Fruit fly (Drosophila melanogaster) whole organism, embryonic: ENCODE results near the gene CG13248.

ENCODE experiments used
- BEAF-32 ChIP-seq: fragments of 200-800 bp; sonication (Bioruptor generic); optimal IDR thresholded peaks from 3 replicates; lab custom pipeline; 2017; ENCODE audit warnings: missing biosample characterization, missing genetic modification characterization, mild to moderate bottlenecking, moderate library complexity, missing genetic modification reagents
- Bgb ChIP-seq: fragments of 200-800 bp; sonication (Bioruptor generic); IDR thresholded peaks from 2 replicates; pipeline ENCODE4 v1.3.6; 2022; ENCODE audit warnings: missing biosample characterization, missing genetic modification characterization; ENCODE audit not compliant: partially characterized antibody
- CG13287 ChIP-seq: fragments of 200-800 bp; sonication (Bioruptor generic); IDR thresholded peaks from 2 replicates; pipeline ENCODE4 v1.3.6; 2022; ENCODE audit warnings: missing biosample characterization, missing genetic modification characterization; ENCODE audit not compliant: partially characterized antibody
- CG13296 ChIP-seq: fragments of 200-800 bp; sonication (Bioruptor generic); optimal IDR thresholded peaks from 3 replicates; lab custom pipeline; 2018; ENCODE audit warnings: missing biosample characterization, mild to moderate bottlenecking, missing genetic modification characterization
- CG14860 ChIP-seq: fragments of 200-800 bp; sonication (Bioruptor generic); IDR thresholded peaks from 3 replicates; pipeline ENCODE4 v1.3.6; 2022; ENCODE audit warnings: missing biosample characterization, missing genetic modification characterization; ENCODE audit not compliant: partially characterized antibody
- CG15514 ChIP-seq: fragments of 200-800 bp; sonication (Bioruptor generic); optimal IDR thresholded peaks from 3 replicates; lab custom pipeline; 2017; ENCODE audit warnings: missing biosample characterization, missing genetic modification characterization, mild to moderate bottlenecking, moderate library complexity, missing genetic modification reagents
- CG16813 ChIP-seq: fragments of 200-800 bp; sonication (Bioruptor generic); IDR thresholded peaks from 3 replicates; pipeline ENCODE4 v1.3.6; 2022; ENCODE audit warnings: missing biosample characterization, missing genetic modification characterization; ENCODE audit not compliant: partially characterized antibody
- CG17186 ChIP-seq: fragments of 200-800 bp; sonication (Bioruptor generic); optimal IDR thresholded peaks from 3 replicates; lab custom pipeline; 2017; ENCODE audit warnings: missing biosample characterization, missing genetic modification reagents, missing genetic modification characterization
- CG2116 ChIP-seq: fragments of 200-800 bp; sonication (Bioruptor generic); optimal IDR thresholded peaks from 3 replicates; lab custom pipeline; 2018; ENCODE audit warnings: missing biosample characterization, mild to moderate bottlenecking, missing genetic modification characterization
- CG33213 ChIP-seq: fragments of 200-800 bp; sonication (Bioruptor generic); optimal IDR thresholded peaks from 3 replicates; lab custom pipeline; 2016; ENCODE audit warnings: missing biosample characterization, missing genetic modification characterization
- CG34224 ChIP-seq: fragments of 200-800 bp; sonication (Bioruptor generic); IDR thresholded peaks from 3 replicates; pipeline ENCODE4 v1.3.6; 2022; ENCODE audit warnings: missing biosample characterization, missing genetic modification characterization; ENCODE audit not compliant: partially characterized antibody
- CG42726 ChIP-seq: fragments of 200-800 bp; sonication (Bioruptor generic); IDR thresholded peaks from 2 replicates; pipeline ENCODE4 v1.3.6; 2022; ENCODE audit warnings: missing biosample characterization, missing genetic modification characterization; ENCODE audit not compliant: partially characterized antibody
- CG4854 ChIP-seq: fragments of 200-800 bp; sonication (Bioruptor generic); optimal IDR thresholded peaks from 2 replicates; lab custom pipeline; 2016; ENCODE audit warnings: missing biosample characterization, missing genetic modification characterization, inconsistent platforms
- CTCF ChIP-seq: fragments of 200-800 bp; sonication (Bioruptor generic); optimal IDR thresholded peaks from 2 replicates; lab custom pipeline; 2017; ENCODE audit warnings: missing biosample characterization, mild to moderate bottlenecking, missing genetic modification characterization, moderate library complexity
- D19A ChIP-seq: fragments of 200-800 bp; optimal IDR thresholded peaks from 3 replicates; lab custom pipeline; 2019; ENCODE audit warnings: missing biosample characterization, mild to moderate bottlenecking, missing genetic modification characterization, moderate library complexity
- Deaf1 ChIP-seq: fragments of 200-800 bp; optimal IDR thresholded peaks from 3 replicates; lab custom pipeline; 2019; ENCODE audit warnings: missing biosample characterization, mild to moderate bottlenecking, missing genetic modification characterization, moderate library complexity
- Dp ChIP-seq: fragments of 200-800 bp; sonication (Bioruptor generic); optimal IDR thresholded peaks from 2 replicates; lab custom pipeline; 2018; ENCODE audit warnings: missing biosample characterization, mild to moderate bottlenecking, missing genetic modification characterization, moderate library complexity
- Dref ChIP-seq: fragments of 200-800 bp; sonication (Bioruptor generic); IDR thresholded peaks from 2 replicates; pipeline ENCODE4 v1.3.6; 2022; ENCODE audit warnings: missing biosample characterization, missing genetic modification characterization
- E2f1 ChIP-seq: fragments of 200-800 bp; sonication (Bioruptor generic); IDR thresholded peaks from 2 replicates; pipeline ENCODE4 v1.3.6; 2022; ENCODE audit warnings: missing biosample characterization, missing genetic modification characterization
- E2f2 ChIP-seq: fragments of 200-800 bp; sonication (Bioruptor generic); IDR thresholded peaks from 2 replicates; pipeline ENCODE4 v1.3.6; 2022; ENCODE audit warnings: missing biosample characterization, missing genetic modification characterization
- HLH4C ChIP-seq: fragments of 200-800 bp; sonication (Bioruptor generic); IDR thresholded peaks from 3 replicates; pipeline ENCODE4 v1.3.6; 2022; ENCODE audit warnings: missing biosample characterization, missing genetic modification characterization; ENCODE audit not compliant: partially characterized antibody
- Hr3 ChIP-seq: fragments of 200-800 bp; sonication (Bioruptor generic); optimal IDR thresholded peaks from 3 replicates; lab custom pipeline; 2016; ENCODE audit warnings: missing biosample characterization, missing genetic modification characterization
- MBD-R2 ChIP-seq: fragments of 200-800 bp; sonication (Bioruptor generic); IDR thresholded peaks from 2 replicates; pipeline ENCODE4 v1.3.6; 2022; ENCODE audit warnings: missing biosample characterization, missing genetic modification characterization
- MESR4 ChIP-seq: fragments of 200-800 bp; sonication (Bioruptor generic); optimal IDR thresholded peaks from 2 replicates; lab custom pipeline; 2018; ENCODE audit warnings: missing biosample characterization, mild to moderate bottlenecking, missing genetic modification characterization, moderate library complexity
- Myb ChIP-seq: fragments of 200-800 bp; sonication (Bioruptor generic); optimal IDR thresholded peaks from 2 replicates; lab custom pipeline; 2016; ENCODE audit warnings: missing biosample characterization, missing genetic modification characterization
- Ravus ChIP-seq: fragments of 200-800 bp; sonication (Bioruptor generic); IDR thresholded peaks from 2 replicates; pipeline ENCODE4 v1.3.6; 2022; ENCODE audit warnings: missing biosample characterization, missing genetic modification characterization
- Scr ChIP-seq: fragments of 200-800 bp; sonication (Bioruptor generic); IDR thresholded peaks from 2 replicates; pipeline ENCODE4 v1.3.6; 2022; ENCODE audit warnings: missing biosample characterization, missing genetic modification characterization; ENCODE audit not compliant: partially characterized antibody
- Sry-δ ChIP-seq: fragments of 200-800 bp; sonication (Bioruptor generic); optimal IDR thresholded peaks from 2 replicates; lab custom pipeline; 2016; ENCODE audit warnings: missing biosample characterization, missing genetic modification characterization
- ac ChIP-seq: fragments of 200-800 bp; sonication (Bioruptor generic); optimal IDR thresholded peaks from 3 replicates; lab custom pipeline; 2017; ENCODE audit warnings: missing biosample characterization, mild to moderate bottlenecking, missing genetic modification characterization
- amos ChIP-seq: fragments of 200-800 bp; sonication (Bioruptor generic); IDR thresholded peaks from 2 replicates; pipeline ENCODE4 v1.3.6; 2022; ENCODE audit warnings: missing biosample characterization, missing genetic modification characterization; ENCODE audit not compliant: partially characterized antibody
- az2 ChIP-seq: fragments of 200-800 bp; sonication (Bioruptor generic); optimal IDR thresholded peaks from 3 replicates; lab custom pipeline; 2016; ENCODE audit warnings: missing biosample characterization, missing genetic modification characterization
- bbx ChIP-seq: fragments of 200-800 bp; sonication (Bioruptor generic); IDR thresholded peaks from 2 replicates; pipeline ENCODE4 v1.3.6; 2022; ENCODE audit warnings: missing biosample characterization, missing genetic modification characterization; ENCODE audit not compliant: partially characterized antibody
- chinmo ChIP-seq: fragments of 200-800 bp; sonication (Bioruptor generic); IDR thresholded peaks from 4 replicates; pipeline ENCODE4 v1.3.6; 2022; ENCODE audit warnings: missing biosample characterization, missing genetic modification characterization; ENCODE audit not compliant: partially characterized antibody
- corto ChIP-seq: fragments of 200-800 bp; sonication (Bioruptor generic); optimal IDR thresholded peaks from 2 replicates; lab custom pipeline; 2016; ENCODE audit warnings: missing biosample characterization, mild to moderate bottlenecking, missing genetic modification characterization, moderate library complexity
- crc ChIP-seq: fragments of 200-800 bp; sonication (Bioruptor generic); optimal IDR thresholded peaks from 2 replicates; lab custom pipeline; 2016; ENCODE audit warnings: missing biosample characterization, missing genetic modification characterization
- crp ChIP-seq, 2 experiments: fragments of 200-800 bp; sonication (Bioruptor generic); optimal IDR thresholded peaks; 2 replicates in 1 of 2; 3 replicates in 1 of 2; lab custom pipeline; 2017; ENCODE audit warnings: missing biosample characterization in 2 of 2, missing genetic modification characterization in 2 of 2, mild to moderate bottlenecking in 1 of 2, moderate library complexity in 1 of 2
- dpn ChIP-seq, 2 experiments: fragments of 200-800 bp; sonication (Bioruptor generic); optimal IDR thresholded peaks; 3 replicates each; lab custom pipeline; 2016; ENCODE audit warnings: missing biosample characterization in 2 of 2, missing genetic modification characterization in 2 of 2
- ewg ChIP-seq: fragments of 200-800 bp; sonication (Bioruptor generic); optimal IDR thresholded peaks from 3 replicates; lab custom pipeline; 2017; ENCODE audit warnings: mild to moderate bottlenecking, missing biosample characterization, missing genetic modification reagents, missing genetic modification characterization
- hbn ChIP-seq: fragments of 200-800 bp; sonication (Bioruptor generic); IDR thresholded peaks from 2 replicates; pipeline ENCODE4 v1.3.6; 2022; ENCODE audit warnings: missing biosample characterization, missing genetic modification characterization; ENCODE audit not compliant: partially characterized antibody
- inv ChIP-seq: fragments of 200-800 bp; sonication (Bioruptor generic); IDR thresholded peaks from 2 replicates; pipeline ENCODE4 v1.3.6; 2022; ENCODE audit warnings: missing biosample characterization, missing genetic modification characterization; ENCODE audit not compliant: partially characterized antibody
- klu ChIP-seq: fragments of 200-800 bp; sonication (Bioruptor generic); IDR thresholded peaks from 2 replicates; pipeline ENCODE4 v1.3.6; 2022; ENCODE audit warnings: missing biosample characterization, missing genetic modification characterization
- knrl ChIP-seq: fragments of 200-800 bp; sonication (Bioruptor generic); IDR thresholded peaks from 3 replicates; pipeline ENCODE4 v1.3.6; 2022; ENCODE audit warnings: missing biosample characterization, missing genetic modification characterization; ENCODE audit not compliant: partially characterized antibody
- lilli ChIP-seq: fragments of 200-800 bp; sonication (Bioruptor generic); optimal IDR thresholded peaks from 3 replicates; lab custom pipeline; 2016; ENCODE audit warnings: missing biosample characterization, missing genetic modification characterization
- pzg ChIP-seq: fragments of 200-800 bp; sonication (Bioruptor generic); optimal IDR thresholded peaks from 3 replicates; lab custom pipeline; 2018; ENCODE audit warnings: missing biosample characterization, mild to moderate bottlenecking, missing genetic modification characterization, moderate library complexity
- row ChIP-seq: fragments of 200-800 bp; sonication (Bioruptor generic); IDR thresholded peaks from 3 replicates; pipeline ENCODE4 v1.3.6; 2022; ENCODE audit warnings: missing biosample characterization, missing genetic modification characterization
- sima ChIP-seq: fragments of 200-800 bp; sonication (Bioruptor generic); optimal IDR thresholded peaks from 2 replicates; lab custom pipeline; 2016; ENCODE audit warnings: missing biosample characterization, missing genetic modification characterization
- tna ChIP-seq: fragments of 200-800 bp; sonication (Bioruptor generic); IDR thresholded peaks from 2 replicates; pipeline ENCODE4 v1.3.6; 2022; ENCODE audit warnings: missing biosample characterization, missing genetic modification characterization; ENCODE audit not compliant: partially characterized antibody
- trem ChIP-seq: fragments of 200-800 bp; optimal IDR thresholded peaks from 3 replicates; lab custom pipeline; 2019; ENCODE audit warnings: missing biosample characterization, mild to moderate bottlenecking, missing genetic modification characterization, moderate library complexity

The CG13248 gene

dm6 chr3L:20361389-20361788 lies 49.0 kb downstream of the CG13248 start, which contains the start of gene Prim2:
Gene Prim2 (minus strand): TSS chr3L:20361585.
- TF ChIP-seq CG13287 (GFP tag; lab: Robert Waterston, UW), result peak; percentile 79
- TF ChIP-seq hbn (GFP tag; lab: Robert Waterston, UW), result peak; percentile 54
- no peak for TF ChIP-seq sima (GFP tag; lab: Kevin White, UChicago)
- no peak for TF ChIP-seq Deaf1 (tag; lab: Kevin White, UChicago)
- no peak for TF ChIP-seq CG4854 (GFP tag; lab: Kevin White, UChicago)
- peak; percentile 89 for TF ChIP-seq Dp (GFP tag; lab: Kevin White, UChicago)
- TF ChIP-seq Ravus (GFP tag; lab: Robert Waterston, UW), result no peak
- no peak for TF ChIP-seq klu (GFP tag; lab: Robert Waterston, UW)
- TF ChIP-seq BEAF-32 (GFP tag; lab: Kevin White, UChicago), result peak; percentile 72
- TF ChIP-seq Bgb (GFP tag; lab: Robert Waterston, UW), result peak; percentile 72
- TF ChIP-seq CG2116 (GFP tag; lab: Kevin White, UChicago), result peak; percentile 61
- peak; percentile 20; the same call in 1 of the 3 replicates for TF ChIP-seq row (GFP tag; lab: Robert Waterston, UW)
- peak; percentile 59 for TF ChIP-seq CG16813
- TF ChIP-seq trem (tag; lab: Kevin White, UChicago), result peak; percentile 81
- peak; percentile 69 for TF ChIP-seq CG34224 (GFP tag; lab: Robert Waterston, UW)
- TF ChIP-seq MBD-R2 (GFP tag; lab: Robert Waterston, UW), result peak; percentile 85
- TF ChIP-seq MESR4 (GFP tag; lab: Kevin White, UChicago), result peak; percentile 12
- peak; percentile 44; the same call in 1 of the 3 replicates for TF ChIP-seq HLH4C (GFP tag; lab: Robert Waterston, UW)
- peak; percentile 75 for TF ChIP-seq Dref (GFP tag; lab: Robert Waterston, UW)
- peak; percentile 88 for TF ChIP-seq Sry-δ (GFP tag; lab: Kevin White, UChicago)
- TF ChIP-seq E2f2 (GFP tag; lab: Robert Waterston, UW), result peak; percentile 90
- TF ChIP-seq inv (GFP tag; lab: Robert Waterston, UW), result peak; percentile 13; the same call in 1 of the 2 replicates
- peak; percentile 93 for TF ChIP-seq Myb (GFP tag; lab: Kevin White, UChicago)
- TF ChIP-seq tna, result peak; percentile 43; the same call in 1 of the 2 replicates
- TF ChIP-seq bbx (GFP tag; lab: Robert Waterston, UW), result peak; percentile 68
- TF ChIP-seq amos (GFP tag; lab: Robert Waterston, UW), result peak; percentile 69
- TF ChIP-seq Hr3 (GFP tag; lab: Kevin White, UChicago), result no peak
- TF ChIP-seq pzg, result peak; percentile 58
- TF ChIP-seq CTCF, result peak; percentile 63
- no peak for TF ChIP-seq D19A (tag; lab: Kevin White, UChicago)
- TF ChIP-seq az2 (GFP tag; lab: Kevin White, UChicago), result no peak
- TF ChIP-seq lilli (GFP tag; lab: Kevin White, UChicago), result no peak
- peak; percentile 61; the same call in 1 of the 3 replicates for TF ChIP-seq CG14860 (GFP tag; lab: Robert Waterston, UW)
- peak; percentile 70 for TF ChIP-seq Scr (GFP tag; lab: Robert Waterston, UW)
- peak; percentile 65; the same call in 2 of the 3 replicates for TF ChIP-seq knrl (GFP tag; lab: Robert Waterston, UW)
- TF ChIP-seq crc (GFP tag; lab: Kevin White, UChicago), result no peak
- TF ChIP-seq CG13296 (GFP tag; lab: Kevin White, UChicago), result no peak
- TF ChIP-seq dpn (GFP tag; optimal IDR thresholded peaks at IDR 0.05; lab: Kevin White, UChicago), result no peak
- no peak for TF ChIP-seq corto (GFP tag; lab: Kevin White, UChicago)
- TF ChIP-seq crp (GFP tag; optimal IDR thresholded peaks at IDR 0.05; lab: Kevin White, UChicago), result peak; percentile 62 to 91
- TF ChIP-seq chinmo, result 0 out of 4 replicates have a peak, but pooled peaks have one; percentile 45
- peak; percentile 18 for TF ChIP-seq CG15514
- TF ChIP-seq ewg, result peak; percentile 78
- peak; percentile 39 for TF ChIP-seq CG17186 (GFP tag; lab: Kevin White, UChicago)
- peak; percentile 87 for TF ChIP-seq E2f1 (GFP tag; lab: Robert Waterston, UW)
- TF ChIP-seq CG42726 (GFP tag; lab: Robert Waterston, UW), result peak; percentile 52; the same call in 1 of the 2 replicates
- TF ChIP-seq CG33213, result no peak
- TF ChIP-seq ac (GFP tag; lab: Kevin White, UChicago), result no peak
